Fruit fly (Drosophila melanogaster): ENCODE measurements around the gene nau.

The nau gene

DNA sequence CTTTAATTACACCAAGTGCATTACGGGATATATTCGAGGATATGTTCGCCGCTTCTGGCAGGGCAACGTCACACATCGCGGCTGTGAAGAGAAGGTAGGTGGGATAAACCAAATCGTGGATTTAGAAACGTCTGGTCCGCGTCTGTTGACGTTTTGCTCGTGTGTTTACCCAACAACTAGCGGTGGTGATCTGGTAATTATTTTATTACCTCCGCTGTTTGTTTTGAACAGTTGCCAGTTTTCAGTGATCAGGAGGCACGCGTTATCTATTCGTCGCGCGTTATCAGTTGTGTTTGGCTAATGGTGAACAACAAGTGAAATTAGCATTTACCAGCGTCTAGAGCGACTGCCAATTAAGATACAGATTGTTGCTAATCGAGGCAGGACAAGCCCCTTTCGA lies 10.9 kb upstream of the nau start (continued):
- TF ChIP-seq CG1832 (GFP tag; optimal IDR thresholded peaks at IDR 0.05) = no peak
- TF ChIP-seq dimm (GFP tag; IDR thresholded peaks at IDR 0.05) = no peak
- no peak for TF ChIP-seq Nf-YC (tag; optimal IDR thresholded peaks at IDR 0.05)
- peak; percentile 57 for TF ChIP-seq zen (tag; optimal IDR thresholded peaks at IDR 0.05)
- no peak for TF ChIP-seq al (GFP tag; IDR thresholded peaks at IDR 0.05)
- TF ChIP-seq grn (GFP tag; optimal IDR thresholded peaks at IDR 0.05) = peak; percentile 43
- TF ChIP-seq nerfin-1 (tag; optimal IDR thresholded peaks at IDR 0.05) = no peak
- peak; percentile 78 for TF ChIP-seq caup (GFP tag; optimal IDR thresholded peaks at IDR 0.05; ENCODE audit: severe bottlenecking)
- no peak for TF ChIP-seq bab2 (GFP tag; optimal IDR thresholded peaks at IDR 0.05)
- TF ChIP-seq CG31224 (GFP tag; IDR thresholded peaks at IDR 0.05) = no peak
- TF ChIP-seq CG5953 (GFP tag; IDR thresholded peaks at IDR 0.05) = no peak
- TF ChIP-seq ATbp (GFP tag; optimal IDR thresholded peaks at IDR 0.05) = peak; percentile 54
- TF ChIP-seq CG7963 (GFP tag; IDR thresholded peaks at IDR 0.05; ENCODE audit: partially characterized antibody) = no peak
- peak in 1 of 2 experiments; percentile 26 for TF ChIP-seq dpn (GFP tag; optimal IDR thresholded peaks at IDR 0.05)
- TF ChIP-seq CG9437 (GFP tag; optimal IDR thresholded peaks at IDR 0.05) = no peak
- TF ChIP-seq H2.0 (GFP tag; IDR thresholded peaks at IDR 0.05) = no peak
- TF ChIP-seq CG12071 (GFP tag; optimal IDR thresholded peaks at IDR 0.05) = peak; percentile 79
- TF ChIP-seq kah (GFP tag; optimal IDR thresholded peaks at IDR 0.05) = peak; percentile 24
- peak; percentile 24 for TF ChIP-seq CG15011 (GFP tag; optimal IDR thresholded peaks at IDR 0.05)
- no peak for TF ChIP-seq Scr (GFP tag; IDR thresholded peaks at IDR 0.05; ENCODE audit: partially characterized antibody)
- TF ChIP-seq emc (GFP tag; optimal IDR thresholded peaks at IDR 0.05) = no peak
- no peak for TF ChIP-seq D (optimal IDR thresholded peaks at IDR 0.05)
- no peak for TF ChIP-seq D (GFP tag; optimal IDR thresholded peaks at IDR 0.05)
- peak; percentile 47 for TF ChIP-seq gro (GFP tag; optimal IDR thresholded peaks at IDR 0.05)
- TF ChIP-seq dan (GFP tag; IDR thresholded peaks at IDR 0.05) = no peak
- TF ChIP-seq Sry-β (GFP tag; optimal IDR thresholded peaks at IDR 0.05) = no peak
- TF ChIP-seq wek (GFP tag; optimal IDR thresholded peaks at IDR 0.05) = peak; percentile 62
- TF ChIP-seq CG33557 (GFP tag; optimal IDR thresholded peaks at IDR 0.05) = no peak
- TF ChIP-seq CoRest (tag; optimal IDR thresholded peaks at IDR 0.05) = no peak
- no peak for TF ChIP-seq Dip2 (GFP tag; IDR thresholded peaks at IDR 0.05)
- no peak for TF ChIP-seq jing (GFP tag; optimal IDR thresholded peaks at IDR 0.05)
- TF ChIP-seq CG10209 (GFP tag; optimal IDR thresholded peaks at IDR 0.05) = peak; percentile 40
- TF ChIP-seq CG10274 (GFP tag; optimal IDR thresholded peaks at IDR 0.05) = peak; percentile 4
- TF ChIP-seq E2f1 (GFP tag; IDR thresholded peaks at IDR 0.05) = no peak
- no peak for TF ChIP-seq CG30431 (GFP tag; optimal IDR thresholded peaks at IDR 0.05)
- peak; percentile 73 for TF ChIP-seq CG13894 (tag; optimal IDR thresholded peaks at IDR 0.05)
- TF ChIP-seq CG3163 (GFP tag; optimal IDR thresholded peaks at IDR 0.05) = no peak
- no peak for TF ChIP-seq CG8388 (GFP tag; optimal IDR thresholded peaks at IDR 0.05)
- TF ChIP-seq nau (GFP tag; optimal IDR thresholded peaks at IDR 0.05) = peak; percentile 38
- TF ChIP-seq Atf6 (GFP tag; IDR thresholded peaks at IDR 0.05) = peak; percentile 70; the same call in 1 of the 2 replicates
- no peak for TF ChIP-seq crp (GFP tag; optimal IDR thresholded peaks at IDR 0.05)
- peak; percentile 19 for TF ChIP-seq Dek (tag; optimal IDR thresholded peaks at IDR 0.05)
- TF ChIP-seq unc-4 (GFP tag; IDR thresholded peaks at IDR 0.05; ENCODE audit: partially characterized antibody) = no peak
- no peak for TF ChIP-seq HLH54F (GFP tag; optimal IDR thresholded peaks at IDR 0.05)
- no peak for TF ChIP-seq CG13624 (GFP tag; optimal IDR thresholded peaks at IDR 0.05)
- TF ChIP-seq Blimp-1 (GFP tag; optimal IDR thresholded peaks at IDR 0.05) = peak; percentile 14
- TF ChIP-seq CG10543 (GFP tag; optimal IDR thresholded peaks at IDR 0.05) = peak; percentile 89
- TF ChIP-seq BtbVII (GFP tag; optimal IDR thresholded peaks at IDR 0.05) = peak; percentile 77
- TF ChIP-seq org-1 (GFP tag; optimal IDR thresholded peaks at IDR 0.05) = peak; percentile 34
- TF ChIP-seq CG33213 (GFP tag; optimal IDR thresholded peaks at IDR 0.05) = no peak
- peak; percentile 35 for TF ChIP-seq eyg (GFP tag; optimal IDR thresholded peaks at IDR 0.05)
